Worm (Caenorhabditis elegans): Measurements from ENCODE around the gene skr-17.

The skr-17 gene

ce11 chrII:7778273-7778672 is 5.0 kb upstream of the skr-17 start:
- TF ChIP-seq nhr-21 (tag; optimal IDR thresholded peaks at IDR 0.05) (no peak), snpc-4 (tag; optimal IDR thresholded peaks at IDR 0.05) (no peak), ceh-82 (tag; optimal IDR thresholded peaks at IDR 0.05) (no peak), lin-13 (GFP tag; optimal IDR thresholded peaks at IDR 0.05) (no peak), unc-55 (GFP tag; optimal IDR thresholded peaks at IDR 0.05) (no peak), ZK546.5 (tag; optimal IDR thresholded peaks at IDR 0.05) (no peak), nhr-6 (tag; optimal IDR thresholded peaks at IDR 0.05) (no peak), F13H6.1 (tag; optimal IDR thresholded peaks at IDR 0.05) (no peak), dmd-4 (tag; optimal IDR thresholded peaks at IDR 0.05) (no peak), skn-1 (tag; optimal IDR thresholded peaks at IDR 0.05) (no peak), unc-39 (tag; optimal IDR thresholded peaks at IDR 0.05) (no peak)

- TF ChIP-seq C34F6.9 (tag; optimal IDR thresholded peaks at IDR 0.05) (peak; percentile 55), ceh-16 (tag; optimal IDR thresholded peaks at IDR 0.05) (no peak), nhr-129 (tag; optimal IDR thresholded peaks at IDR 0.05) (peak; percentile 47), aly-2 (tag; optimal IDR thresholded peaks at IDR 0.05) (no peak), ztf-4 (tag; optimal IDR thresholded peaks at IDR 0.05) (no peak), lsy-2 (tag; optimal IDR thresholded peaks at IDR 0.05) (peak in 1 of 2 experiments; percentile 0), lin-11 (tag; optimal IDR thresholded peaks at IDR 0.05) (no peak), unc-62 (GFP tag; optimal IDR thresholded peaks at IDR 0.05) (no peak), gmeb-1 (tag; optimal IDR thresholded peaks at IDR 0.05) (peak; percentile 50), sma-9 (GFP tag; optimal IDR thresholded peaks at IDR 0.05) (no peak), sma-9 (tag; optimal IDR thresholded peaks at IDR 0.05) (no peak)
Measured at ce11 chrII:7781102-7781616, 2.2 kb upstream of the skr-17 start, which contains the start of the genes snpc-1.1 and spdl-1. Gene snpc-1.1, minus strand, starts transcription at chrII:7781301. Gene spdl-1, plus strand, starts transcription at chrII:7781566.

ce11 chrII:7789605-7790004 is 6.3 kb downstream of the skr-17 start:
- TF ChIP-seq egl-27 (tag; optimal IDR thresholded peaks at IDR 0.05), result peak; percentile 37
- TF ChIP-seq nhr-11 (tag; optimal IDR thresholded peaks at IDR 0.05), result no peak
- TF ChIP-seq fos-1 (tag; optimal IDR thresholded peaks at IDR 0.05), result peak; percentile 20
- no peak for TF ChIP-seq zag-1 (tag; optimal IDR thresholded peaks at IDR 0.05)
- TF ChIP-seq nhr-25 (tag; optimal IDR thresholded peaks at IDR 0.05), result peak; percentile 58
- TF ChIP-seq nhr-21 (tag; optimal IDR thresholded peaks at IDR 0.05), result peak; percentile 33

- no peak for TF ChIP-seq skn-1 (tag; optimal IDR thresholded peaks at IDR 0.05)
- TF ChIP-seq blmp-1 (tag; optimal IDR thresholded peaks at IDR 0.05; ENCODE audit: insufficient read depth), result peak; percentile 31
- no peak for TF ChIP-seq nhr-11 (tag; optimal IDR thresholded peaks at IDR 0.05)
- TF ChIP-seq fos-1 (tag; optimal IDR thresholded peaks at IDR 0.05), result no peak
- peak; percentile 68 for TF ChIP-seq sma-9 (GFP tag; optimal IDR thresholded peaks at IDR 0.05)
- no peak for TF ChIP-seq sma-9 (tag; optimal IDR thresholded peaks at IDR 0.05)
- TF ChIP-seq nhr-237 (tag; optimal IDR thresholded peaks at IDR 0.05), result no peak
- TF ChIP-seq lsy-2 (tag; optimal IDR thresholded peaks at IDR 0.05), result no peak
- TF ChIP-seq ama-1 (optimal IDR thresholded peaks at IDR 0.05), result peak; percentile 83
- TF ChIP-seq nhr-25 (tag; optimal IDR thresholded peaks at IDR 0.05), result peak; percentile 18
- no peak for TF ChIP-seq unc-39 (tag; optimal IDR thresholded peaks at IDR 0.05)
- peak; percentile 65 for TF ChIP-seq sma-3 (GFP tag; optimal IDR thresholded peaks at IDR 0.05)
- peak; percentile 13 for TF ChIP-seq nhr-21 (tag; optimal IDR thresholded peaks at IDR 0.05)
Measured at ce11 chrII:7790324-7790898, 7.1 kb downstream of the skr-17 start, which contains the start of gene srlf-1. Gene srlf-1, plus strand, starts transcription at chrII:7790591.

- peak; percentile 4 for TF ChIP-seq nhr-21 (tag; optimal IDR thresholded peaks at IDR 0.05)
- no peak for TF ChIP-seq lin-39 (tag; optimal IDR thresholded peaks at IDR 0.05)
- TF ChIP-seq ceh-82 (tag; optimal IDR thresholded peaks at IDR 0.05), result no peak
- peak; percentile 58 for TF ChIP-seq sma-3 (GFP tag; optimal IDR thresholded peaks at IDR 0.05)
- peak; percentile 36 for TF ChIP-seq sma-9 (GFP tag; optimal IDR thresholded peaks at IDR 0.05)
- TF ChIP-seq sma-9 (tag; optimal IDR thresholded peaks at IDR 0.05), result no peak
- TF ChIP-seq mbf-1 (tag; optimal IDR thresholded peaks at IDR 0.05), result no peak
- peak; percentile 66 for TF ChIP-seq nhr-25 (tag; optimal IDR thresholded peaks at IDR 0.05)
- no peak for TF ChIP-seq gmeb-1 (tag; optimal IDR thresholded peaks at IDR 0.05)
- no peak for TF ChIP-seq dmd-4 (tag; optimal IDR thresholded peaks at IDR 0.05)
- TF ChIP-seq Y55F3AM.14 (GFP tag; optimal IDR thresholded peaks at IDR 0.05), result no peak
Measured at ce11 chrII:7791408-7792050, 8.2 kb downstream of the skr-17 start.

All from whole organism, L2 larva.